Fruit fly (Drosophila melanogaster): ENCODE results near the gene CG32982.

- TF ChIP-seq CG12605 (GFP tag; IDR thresholded peaks at IDR 0.05), result no peak
- TF ChIP-seq Pif1A (GFP tag; optimal IDR thresholded peaks at IDR 0.05), result no peak
- no peak for TF ChIP-seq CG9948 (tag; optimal IDR thresholded peaks at IDR 0.05)
Observed at dm6 chr2L:9127072-9127646, 1.6 kb downstream of the CG32982 start.
